Worm (Caenorhabditis elegans) whole organism, young adult: ENCODE measurements around the gene ZK354.3.

Source experiments
- B0019.2 ChIP-seq: fragments of 200-800 bp; sonication (Bioruptor generic); conservative IDR thresholded peaks from 2 replicates; pipeline ENCODE4 v1.3.6; 2022; ENCODE audit warnings: missing genetic modification reagents, missing genetic modification characterization, missing compliant biosample characterization
- B0261.1 ChIP-seq: sonication (generic microtip); optimal IDR thresholded peaks from 2 replicates; lab custom pipeline; 2016; ENCODE audit warnings: mild to moderate bottlenecking, missing genetic modification characterization, moderate library complexity, missing compliant biosample characterization
- B0336.3 ChIP-seq: fragments of 200-800 bp; sonication (Bioruptor generic); IDR thresholded peaks from 2 replicates; pipeline ENCODE4 v1.3.6; 2022; ENCODE audit warnings: missing genetic modification characterization, missing compliant biosample characterization
- C17E4.6 ChIP-seq: fragments of 200-800 bp; sonication (Bioruptor generic); IDR thresholded peaks from 2 replicates; pipeline ENCODE4 v1.3.6; 2022; ENCODE audit warnings: missing genetic modification reagents, missing genetic modification characterization, missing compliant biosample characterization
- F22D6.2 ChIP-seq: sonication (generic microtip); optimal IDR thresholded peaks from 2 replicates; lab custom pipeline; 2016; ENCODE audit warnings: mild to moderate bottlenecking, missing genetic modification characterization, missing compliant biosample characterization
- F23B12.7 ChIP-seq: sonication (generic microtip); optimal IDR thresholded peaks from 2 replicates; lab custom pipeline; 2017; ENCODE audit warnings: missing genetic modification characterization, mild to moderate bottlenecking, missing compliant biosample characterization, antibody characterized with exemption, moderate library complexity; ENCODE audit not compliant: insufficient read depth
- F49E8.2 ChIP-seq: sonication (generic microtip); optimal IDR thresholded peaks from 3 replicates; lab custom pipeline; 2017; ENCODE audit warnings: missing genetic modification characterization, mild to moderate bottlenecking, missing compliant biosample characterization, antibody characterized with exemption, moderate library complexity; ENCODE audit not compliant: insufficient read depth
- F57C9.4 ChIP-seq: sonication (generic microtip); optimal IDR thresholded peaks from 2 replicates; lab custom pipeline; 2017; ENCODE audit warnings: mild to moderate bottlenecking, missing genetic modification characterization, missing compliant biosample characterization
- T26A5.8 ChIP-seq: sonication (generic microtip); optimal IDR thresholded peaks from 2 replicates; lab custom pipeline; 2016; ENCODE audit warnings: missing genetic modification characterization, missing compliant biosample characterization
- Y53F4B.3 ChIP-seq: fragments of 200-800 bp; sonication (Bioruptor generic); IDR thresholded peaks from 2 replicates; pipeline ENCODE4 v1.3.6; 2022; ENCODE audit warnings: missing genetic modification reagents, missing genetic modification characterization, missing compliant biosample characterization
- Y53G8AR.9 ChIP-seq: fragments of 200-800 bp; sonication (Bioruptor generic); conservative IDR thresholded peaks from 2 replicates; pipeline ENCODE4 v1.3.6; 2022; ENCODE audit warnings: missing genetic modification reagents, missing genetic modification characterization, missing compliant biosample characterization
- Y95B8A.8 ChIP-seq: fragments of 200-800 bp; sonication (Bioruptor generic); IDR thresholded peaks from 2 replicates; pipeline ENCODE4 v1.3.6; 2022; ENCODE audit warnings: missing genetic modification reagents, missing genetic modification characterization, missing compliant biosample characterization
- akir-1 ChIP-seq: fragments of 200-800 bp; sonication (Bioruptor generic); optimal IDR thresholded peaks from 2 replicates; lab custom pipeline; 2018; ENCODE audit warnings: mild to moderate bottlenecking, missing genetic modification characterization, moderate library complexity, missing compliant biosample characterization
- aptf-3 ChIP-seq: fragments of 200-800 bp; sonication (Bioruptor generic); IDR thresholded peaks from 2 replicates; pipeline ENCODE4 v1.3.6; 2022; ENCODE audit warnings: missing genetic modification characterization, missing compliant biosample characterization
- bed-2 ChIP-seq: fragments of 200-800 bp; sonication (Bioruptor generic); IDR thresholded peaks from 2 replicates; pipeline ENCODE4 v1.3.6; 2022; ENCODE audit warnings: missing genetic modification reagents, missing genetic modification characterization, missing compliant biosample characterization
- cebp-1 ChIP-seq, 2 experiments: fragments of 200-800 bp in 1 of 2; sonication (Bioruptor generic) in 1 of 2; sonication (generic microtip) in 1 of 2; IDR thresholded peaks in 1 of 2; optimal IDR thresholded peaks in 1 of 2; 2 replicates each; pipeline versions ENCODE4 v1.3.6 to Lab custom; 2017 to 2022; ENCODE audit warnings: missing compliant biosample characterization in 2 of 2, missing genetic modification characterization in 2 of 2, mild to moderate bottlenecking in 1 of 2, missing genetic modification reagents in 1 of 2, moderate library complexity in 1 of 2
- ceh-100 ChIP-seq: fragments of 200-800 bp; sonication (Bioruptor generic); IDR thresholded peaks from 2 replicates; pipeline ENCODE4 v1.3.6; 2022; ENCODE audit warnings: missing genetic modification reagents, missing genetic modification characterization, missing compliant biosample characterization
- ceh-27 ChIP-seq: fragments of 200-800 bp; sonication (Bioruptor generic); optimal IDR thresholded peaks from 2 replicates; lab custom pipeline; 2018; ENCODE audit warnings: mild to moderate bottlenecking, missing genetic modification characterization, moderate library complexity, missing compliant biosample characterization
- ceh-79 ChIP-seq: sonication (generic microtip); optimal IDR thresholded peaks from 2 replicates; lab custom pipeline; 2017; ENCODE audit warnings: mild to moderate bottlenecking, missing genetic modification characterization, missing compliant biosample characterization
- dpl-1 ChIP-seq: fragments of 150-350 bp; optimal IDR thresholded peaks from 2 replicates; lab custom pipeline; 2014; ENCODE audit warnings: missing biosample characterization, missing genetic modification reagents, missing genetic modification characterization
- efl-1 ChIP-seq: fragments of 150-350 bp; optimal IDR thresholded peaks from 2 replicates; lab custom pipeline; 2014; ENCODE audit warnings: missing biosample characterization, missing genetic modification reagents, missing genetic modification characterization
- ets-4 ChIP-seq: fragments of 200-800 bp; sonication (Bioruptor generic); optimal IDR thresholded peaks from 2 replicates; lab custom pipeline; 2018; ENCODE audit warnings: mild to moderate bottlenecking, missing genetic modification characterization, missing compliant biosample characterization
- fkh-3 ChIP-seq: sonication (generic microtip); optimal IDR thresholded peaks from 2 replicates; lab custom pipeline; 2016; ENCODE audit warnings: mild to moderate bottlenecking, missing genetic modification characterization, missing compliant biosample characterization
- him-1 ChIP-seq: sonication (generic microtip); optimal IDR thresholded peaks from 2 replicates; lab custom pipeline; 2016; ENCODE audit warnings: missing genotype, missing genetic modification reagents, missing genetic modification characterization, missing compliant biosample characterization
- hlh-26 ChIP-seq: fragments of 200-800 bp; sonication (Bioruptor generic); conservative IDR thresholded peaks from 2 replicates; pipeline ENCODE4 v1.3.6; 2022; ENCODE audit warnings: missing genetic modification reagents, missing genetic modification characterization, missing compliant biosample characterization
- hmg-1.2 ChIP-seq: fragments of 200-800 bp; sonication (Bioruptor generic); IDR thresholded peaks from 2 replicates; pipeline ENCODE4 v1.3.6; 2022; ENCODE audit warnings: missing genetic modification reagents, missing genetic modification characterization, missing compliant biosample characterization
- hmg-20 ChIP-seq: fragments of 200-800 bp; sonication (Bioruptor generic); IDR thresholded peaks from 2 replicates; pipeline ENCODE4 v1.3.6; 2022; ENCODE audit warnings: missing genetic modification reagents, missing genetic modification characterization, missing compliant biosample characterization
- lin-35 ChIP-seq, 3 experiments: fragments of 150-350 bp in 2 of 3; sonication (generic microtip) in 1 of 3; optimal IDR thresholded peaks; 2 replicates each; lab custom pipeline; 2014 to 2018; ENCODE audit warnings: missing biosample characterization in 3 of 3, missing genetic modification characterization in 3 of 3, missing genetic modification reagents in 3 of 3
- lin-54 ChIP-seq: fragments of 200-800 bp; sonication (Bioruptor generic); optimal IDR thresholded peaks from 2 replicates; lab custom pipeline; 2018; ENCODE audit warnings: mild to moderate bottlenecking, missing genetic modification characterization, missing compliant biosample characterization
- lsl-1 ChIP-seq: fragments of 200-800 bp; sonication (Bioruptor generic); optimal IDR thresholded peaks from 2 replicates; lab custom pipeline; 2018; ENCODE audit warnings: mild to moderate bottlenecking, missing genetic modification characterization, moderate library complexity, missing compliant biosample characterization
- madf-10 ChIP-seq: sonication (generic microtip); optimal IDR thresholded peaks from 2 replicates; lab custom pipeline; 2016; ENCODE audit warnings: mild to moderate bottlenecking, missing genetic modification characterization, missing compliant biosample characterization
- mel-28 ChIP-seq: sonication (generic microtip); optimal IDR thresholded peaks from 2 replicates; lab custom pipeline; 2016; ENCODE audit warnings: borderline replicate concordance, mild to moderate bottlenecking, missing genetic modification characterization, missing compliant biosample characterization
- mxl-1 ChIP-seq: sonication (generic microtip); optimal IDR thresholded peaks from 2 replicates; lab custom pipeline; 2016; ENCODE audit warnings: missing genetic modification characterization, missing compliant biosample characterization
- nfya-1 ChIP-seq: sonication (generic microtip); optimal IDR thresholded peaks from 2 replicates; lab custom pipeline; 2017; ENCODE audit warnings: antibody characterized with exemption, missing compliant biosample characterization, missing genetic modification characterization, borderline replicate concordance; ENCODE audit not compliant: insufficient read depth
- nfya-2 ChIP-seq: fragments of 200-800 bp; sonication (Bioruptor generic); IDR thresholded peaks from 2 replicates; pipeline ENCODE4 v1.3.6; 2022; ENCODE audit warnings: missing genetic modification reagents, missing genetic modification characterization, missing compliant biosample characterization
- nhr-80 ChIP-seq: sonication (generic microtip); optimal IDR thresholded peaks from 2 replicates; lab custom pipeline; 2016; ENCODE audit warnings: missing genetic modification characterization, missing compliant biosample characterization
- rec-8 ChIP-seq, 2 experiments: sonication (generic microtip); optimal IDR thresholded peaks; 2 replicates each; lab custom pipeline; 2016; ENCODE audit warnings: mild to moderate bottlenecking in 2 of 2, missing genetic modification characterization in 2 of 2, missing genetic modification reagents in 2 of 2, missing genotype in 2 of 2, missing biosample characterization in 1 of 2, missing compliant biosample characterization in 1 of 2, moderate library complexity in 1 of 2
- repo-1 ChIP-seq: sonication (generic microtip); optimal IDR thresholded peaks from 2 replicates; lab custom pipeline; 2017; ENCODE audit warnings: mild to moderate bottlenecking, missing genetic modification characterization, missing compliant biosample characterization
- sdz-38 ChIP-seq: sonication (generic microtip); optimal IDR thresholded peaks from 2 replicates; lab custom pipeline; 2016; ENCODE audit warnings: missing genotype, missing genetic modification characterization, missing compliant biosample characterization
- snpc-1.1 ChIP-seq: sonication (generic microtip); optimal IDR thresholded peaks from 2 replicates; lab custom pipeline; 2017; ENCODE audit warnings: missing genetic modification characterization, mild to moderate bottlenecking, missing compliant biosample characterization, antibody characterized with exemption, moderate library complexity, missing genotype, missing genetic modification reagents; ENCODE audit not compliant: insufficient read depth
- somi-1 ChIP-seq: fragments of 200-800 bp; sonication (Bioruptor generic); optimal IDR thresholded peaks from 2 replicates; lab custom pipeline; 2018; ENCODE audit warnings: mild to moderate bottlenecking, missing genetic modification characterization, missing compliant biosample characterization
- sptf-2 ChIP-seq: fragments of 200-800 bp; sonication (Bioruptor generic); optimal IDR thresholded peaks from 2 replicates; lab custom pipeline; 2018; ENCODE audit warnings: mild to moderate bottlenecking, missing genetic modification characterization, missing compliant biosample characterization
- tbx-9 ChIP-seq: sonication (generic microtip); optimal IDR thresholded peaks from 2 replicates; lab custom pipeline; 2016; ENCODE audit warnings: borderline replicate concordance, missing genetic modification characterization, inconsistent platforms, missing compliant biosample characterization
- unc-62 ChIP-seq: fragments of 150-350 bp; optimal IDR thresholded peaks from 2 replicates; lab custom pipeline; 2014; ENCODE audit warnings: missing biosample characterization, missing genetic modification reagents, missing genetic modification characterization
- zim-3 ChIP-seq: sonication (generic microtip); optimal IDR thresholded peaks from 2 replicates; lab custom pipeline; 2017; ENCODE audit warnings: mild to moderate bottlenecking, missing genetic modification characterization, moderate library complexity, missing compliant biosample characterization

The ZK354.3 gene

DNA sequence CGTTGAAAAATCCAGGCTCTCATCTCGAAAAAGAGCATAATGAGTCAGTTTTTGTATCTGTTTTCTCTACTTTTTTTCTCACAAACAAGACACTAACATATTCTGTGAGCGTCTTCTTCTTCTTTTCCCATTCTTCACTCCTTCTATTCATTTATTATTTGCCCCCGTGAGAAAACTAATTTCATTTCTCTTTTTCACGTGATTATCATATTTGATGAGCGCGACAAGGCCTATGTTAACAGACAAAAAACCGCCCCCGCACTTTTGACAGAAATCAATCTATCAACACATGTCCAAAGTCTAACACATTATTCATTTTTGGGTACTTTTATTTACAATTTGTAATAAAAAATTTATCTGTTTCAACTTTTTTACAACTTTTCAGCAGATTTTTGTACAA lies 27.8 kb downstream of the ZK354.3 start:
- TF ChIP-seq mel-28 (no peak), F23B12.7 (tag; lab: Kevin White, UChicago) (no peak), akir-1 (GFP tag; lab: Kevin White, UChicago) (no peak), F57C9.4 (tag; lab: Kevin White, UChicago) (no peak), B0261.1 (tag; lab: Kevin White, UChicago) (no peak)

DNA sequence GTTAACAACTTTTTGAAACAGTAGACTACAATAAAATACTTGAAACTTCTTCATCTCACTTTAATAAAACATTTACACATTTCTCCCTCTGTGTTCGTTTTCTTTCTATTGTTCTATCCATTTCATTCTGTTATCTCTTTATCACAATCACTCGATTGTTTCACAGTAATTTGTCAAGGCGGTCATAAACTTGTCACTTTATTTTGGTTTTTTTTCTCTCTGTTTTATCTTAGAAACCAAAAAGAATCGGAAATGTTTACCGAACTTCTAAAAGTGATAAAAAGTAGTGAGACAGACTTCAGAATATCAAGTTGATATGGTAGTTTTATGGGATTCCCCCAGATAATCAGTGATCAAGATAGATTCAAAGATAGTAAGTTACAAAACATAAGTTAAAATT lies 29.4 kb downstream of the ZK354.3 start, which contains the start of gene Y4C6B.2:
Y4C6B.2 (plus strand) TSS at position 320 of the 400 bp plus-strand sequence.
- no peak for TF ChIP-seq F49E8.2 (tag; lab: Kevin White, UChicago)
- no peak for TF ChIP-seq cebp-1 (GFP tag; IDR thresholded peaks at IDR 0.05; lab: Robert Waterston, UW)
- TF ChIP-seq cebp-1 (tag; optimal IDR thresholded peaks at IDR 0.05; lab: Kevin White, UChicago) = no peak
- no peak for TF ChIP-seq F23B12.7 (tag; lab: Kevin White, UChicago)
- no peak for TF ChIP-seq zim-3 (tag; lab: Kevin White, UChicago)
- TF ChIP-seq nfya-1 (tag; lab: Kevin White, UChicago) = no peak
- no peak for TF ChIP-seq nfya-2 (GFP tag; lab: Robert Waterston, UW)
- TF ChIP-seq him-1 (tag; lab: Kevin White, UChicago) = no peak
- no peak for TF ChIP-seq tbx-9 (tag; lab: Kevin White, UChicago)
- TF ChIP-seq B0336.3 = no peak
- no peak for TF ChIP-seq mxl-1 (tag; lab: Kevin White, UChicago)
- TF ChIP-seq sptf-2 (GFP tag; lab: Kevin White, UChicago) = no peak
- TF ChIP-seq sdz-38 = no peak
- TF ChIP-seq nhr-80 (tag; lab: Kevin White, UChicago) = no peak
- TF ChIP-seq madf-10 = no peak
- TF ChIP-seq unc-62 (GFP tag; lab: Kevin White, UChicago) = no peak
- TF ChIP-seq bed-2 (GFP tag; lab: Robert Waterston, UW) = no peak
- no peak for TF ChIP-seq lin-35 (GFP tag; optimal IDR thresholded peaks at IDR 0.05; lab: Kevin White, UChicago)
- TF ChIP-seq, all 124 proteins: peak for 0

DNA sequence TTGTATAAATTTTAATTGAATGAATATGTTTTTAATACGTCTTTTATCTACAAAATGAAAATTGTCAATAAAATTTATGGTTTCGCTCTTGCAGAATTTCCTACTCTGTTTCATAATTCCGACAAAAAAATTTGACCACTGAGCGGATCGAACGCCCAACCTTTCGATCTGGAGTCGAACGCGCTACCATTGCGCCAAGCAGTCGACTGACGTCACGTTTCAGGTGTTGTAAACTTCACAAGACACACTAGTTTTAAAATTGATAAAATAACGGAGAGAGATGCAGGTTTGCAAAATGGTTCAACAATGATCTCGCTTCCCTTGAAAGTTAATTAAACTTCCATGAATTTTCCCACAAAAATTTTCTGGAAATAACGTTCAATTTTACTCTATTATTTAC lies 34.3 kb downstream of the ZK354.3 start:
- TF ChIP-seq ceh-79 (tag; lab: Kevin White, UChicago) (no peak), rec-8 (tag; optimal IDR thresholded peaks at IDR 0.05; lab: Kevin White, UChicago) (no peak), hmg-20 (no peak), T26A5.8 (tag; lab: Kevin White, UChicago) (no peak), lsl-1 (GFP tag; lab: Kevin White, UChicago) (no peak), hmg-1.2 (no peak; the same call in 1 of the 2 replicates), Y53F4B.3 (GFP tag; lab: Robert Waterston, UW) (no peak), aptf-3 (GFP tag; lab: Robert Waterston, UW) (no peak), somi-1 (no peak), efl-1 (GFP tag; lab: Kevin White, UChicago) (no peak), lin-54 (GFP tag; lab: Kevin White, UChicago) (peak; percentile 41), ets-4 (no peak), Y95B8A.8 (GFP tag; lab: Robert Waterston, UW) (0 out of 2 replicates have a peak, but pooled peaks have one; percentile 24), F23B12.7 (tag; lab: Kevin White, UChicago) (peak; percentile 45), ceh-27 (no peak), nhr-80 (tag; lab: Kevin White, UChicago) (peak; percentile 21), repo-1 (tag; lab: Kevin White, UChicago) (no peak), dpl-1 (GFP tag; lab: Kevin White, UChicago) (no peak), snpc-1.1 (tag; lab: Kevin White, UChicago) (peak; percentile 87), hlh-26 (no peak), F22D6.2 (tag; lab: Kevin White, UChicago) (no peak), B0019.2 (no peak), C17E4.6 (GFP tag; lab: Robert Waterston, UW) (no peak), Y53G8AR.9 (GFP tag; lab: Robert Waterston, UW) (no peak), fkh-3 (tag; lab: Kevin White, UChicago) (no peak), ceh-100 (GFP tag; lab: Robert Waterston, UW) (no peak)
